Fruit fly (Drosophila melanogaster) whole organism, embryonic: Measurements from ENCODE around the gene CG33489.

ENCODE experiments used
- Abd-B ChIP-seq: fragments of 200-800 bp; sonication (Bioruptor generic); optimal IDR thresholded peaks from 2 replicates; lab custom pipeline; 2018; ENCODE audit warnings: missing biosample characterization, mild to moderate bottlenecking, missing genetic modification characterization, moderate library complexity
- Awh ChIP-seq: fragments of 200-800 bp; sonication (Bioruptor generic); IDR thresholded peaks from 2 replicates; pipeline ENCODE4, ENCODE4 v1.3.6; 2022; ENCODE audit warnings: missing biosample characterization, missing genetic modification characterization
- Blimp-1 ChIP-seq: fragments of 200-800 bp; sonication (Bioruptor generic); optimal IDR thresholded peaks from 3 replicates; lab custom pipeline; 2018; ENCODE audit warnings: missing biosample characterization, missing genetic modification characterization, mild to moderate bottlenecking, moderate library complexity, missing genetic modification reagents
- CG1024 ChIP-seq: fragments of 200-800 bp; sonication (Bioruptor generic); IDR thresholded peaks from 2 replicates; pipeline ENCODE4 v1.3.6; 2022; ENCODE audit warnings: missing biosample characterization, missing genetic modification characterization
- CG10431 ChIP-seq: fragments of 200-800 bp; sonication (Bioruptor generic); optimal IDR thresholded peaks from 3 replicates; lab custom pipeline; 2018; ENCODE audit warnings: missing biosample characterization, mild to moderate bottlenecking, missing genetic modification characterization
- CG10543 ChIP-seq: fragments of 200-800 bp; sonication (Bioruptor generic); optimal IDR thresholded peaks from 3 replicates; lab custom pipeline; 2017; ENCODE audit warnings: missing biosample characterization, mild to moderate bottlenecking, missing genetic modification characterization, moderate library complexity
- CG11093 ChIP-seq: fragments of 200-800 bp; sonication (Bioruptor generic); IDR thresholded peaks from 3 replicates; pipeline ENCODE4 v1.3.6; 2022; ENCODE audit warnings: missing biosample characterization, missing genetic modification characterization
- CG11456 ChIP-seq: fragments of 200-800 bp; sonication (Bioruptor generic); IDR thresholded peaks from 3 replicates; pipeline ENCODE4 v1.3.6; 2022; ENCODE audit warnings: missing biosample characterization, missing genetic modification characterization
- CG11560 ChIP-seq: fragments of 200-800 bp; sonication (Bioruptor generic); IDR thresholded peaks from 3 replicates; pipeline ENCODE4 v1.3.6; 2022; ENCODE audit warnings: missing biosample characterization, missing genetic modification characterization
- CG12391 ChIP-seq: fragments of 200-800 bp; sonication (Bioruptor generic); optimal IDR thresholded peaks from 3 replicates; lab custom pipeline; 2018; ENCODE audit warnings: missing biosample characterization, mild to moderate bottlenecking, missing genetic modification characterization, moderate library complexity
- CG15696 ChIP-seq: fragments of 200-800 bp; sonication (Bioruptor generic); optimal IDR thresholded peaks from 2 replicates; lab custom pipeline; 2019; ENCODE audit warnings: missing biosample characterization, mild to moderate bottlenecking, missing genetic modification characterization, moderate library complexity
- CG18011 ChIP-seq: fragments of 200-800 bp; sonication (Bioruptor generic); optimal IDR thresholded peaks from 2 replicates; lab custom pipeline; 2017; ENCODE audit warnings: missing biosample characterization, missing genetic modification characterization, mild to moderate bottlenecking, moderate library complexity, missing genotype
- CG2678 ChIP-seq: fragments of 200-800 bp; sonication (Bioruptor generic); optimal IDR thresholded peaks from 3 replicates; lab custom pipeline; 2019; ENCODE audit warnings: missing biosample characterization, mild to moderate bottlenecking, missing genetic modification characterization, moderate library complexity
- CG2875 ChIP-seq: fragments of 200-800 bp; sonication (Bioruptor generic); optimal IDR thresholded peaks from 2 replicates; lab custom pipeline; 2017; ENCODE audit warnings: missing biosample characterization, mild to moderate bottlenecking, missing genetic modification characterization, missing genetic modification reagents
- CG31224 ChIP-seq: fragments of 200-800 bp; sonication (Bioruptor generic); IDR thresholded peaks from 2 replicates; pipeline ENCODE4 v1.3.6; 2022; ENCODE audit warnings: missing biosample characterization, missing genetic modification characterization
- CG32532 ChIP-seq: fragments of 200-800 bp; sonication (Bioruptor generic); IDR thresholded peaks from 2 replicates; pipeline ENCODE4 v1.3.6; 2022; ENCODE audit warnings: missing biosample characterization, missing genetic modification characterization
- CG34376 ChIP-seq: fragments of 200-800 bp; sonication (Bioruptor generic); optimal IDR thresholded peaks from 2 replicates; lab custom pipeline; 2018; ENCODE audit warnings: missing biosample characterization, mild to moderate bottlenecking, missing genetic modification characterization
- CG4404 ChIP-seq: fragments of 200-800 bp; sonication (Bioruptor generic); IDR thresholded peaks from 2 replicates; pipeline ENCODE4 v1.3.6; 2022; ENCODE audit warnings: missing biosample characterization, missing genetic modification characterization
- CG4854 ChIP-seq: fragments of 200-800 bp; sonication (Bioruptor generic); optimal IDR thresholded peaks from 2 replicates; lab custom pipeline; 2016; ENCODE audit warnings: missing biosample characterization, missing genetic modification characterization, inconsistent platforms
- CG5180 ChIP-seq: fragments of 200-800 bp; sonication (Bioruptor generic); optimal IDR thresholded peaks from 3 replicates; lab custom pipeline; 2017; ENCODE audit warnings: missing biosample characterization, missing genetic modification characterization, mild to moderate bottlenecking, moderate library complexity, missing genetic modification reagents
- CG6175 ChIP-seq: fragments of 200-800 bp; sonication (Bioruptor generic); IDR thresholded peaks from 3 replicates; pipeline ENCODE4 v1.3.6; 2022; ENCODE audit warnings: missing biosample characterization, missing genetic modification characterization
- CG6683 ChIP-seq: fragments of 200-800 bp; sonication (Bioruptor generic); optimal IDR thresholded peaks from 2 replicates; lab custom pipeline; 2017; ENCODE audit warnings: missing biosample characterization, mild to moderate bottlenecking, missing genetic modification characterization, missing genetic modification reagents
- CG6813 ChIP-seq: fragments of 200-800 bp; sonication (Bioruptor generic); optimal IDR thresholded peaks from 2 replicates; lab custom pipeline; 2017; ENCODE audit warnings: missing biosample characterization, missing genetic modification characterization, mild to moderate bottlenecking, moderate library complexity, missing genetic modification reagents
- CG7745 ChIP-seq: fragments of 200-800 bp; sonication (Bioruptor generic); optimal IDR thresholded peaks from 2 replicates; lab custom pipeline; 2018; ENCODE audit warnings: missing biosample characterization, mild to moderate bottlenecking, missing genetic modification characterization, moderate library complexity
- CkIIα-i1 ChIP-seq: fragments of 200-800 bp; sonication (Bioruptor generic); IDR thresholded peaks from 2 replicates; pipeline ENCODE4 v1.3.6; 2022; ENCODE audit warnings: missing biosample characterization, missing genetic modification characterization
- Gsc ChIP-seq: fragments of 200-800 bp; sonication (Bioruptor generic); IDR thresholded peaks from 2 replicates; pipeline ENCODE4 v1.3.6; 2022; ENCODE audit warnings: missing biosample characterization, missing genetic modification characterization
- Jarid2 ChIP-seq: fragments of 200-800 bp; sonication (Bioruptor generic); optimal IDR thresholded peaks from 3 replicates; lab custom pipeline; 2017; ENCODE audit warnings: mild to moderate bottlenecking, missing biosample characterization, missing genetic modification reagents, missing genetic modification characterization
- MTF-1 ChIP-seq: fragments of 200-800 bp; sonication (Bioruptor generic); optimal IDR thresholded peaks from 2 replicates; lab custom pipeline; 2018; ENCODE audit warnings: missing biosample characterization, mild to moderate bottlenecking, missing genetic modification characterization, borderline replicate concordance
- Meics ChIP-seq: fragments of 200-800 bp; sonication (Bioruptor generic); optimal IDR thresholded peaks from 2 replicates; lab custom pipeline; 2017; ENCODE audit warnings: missing biosample characterization, mild to moderate bottlenecking, missing genetic modification characterization
- NC2α ChIP-seq: fragments of 200-800 bp; sonication (Bioruptor generic); optimal IDR thresholded peaks from 2 replicates; lab custom pipeline; 2016; ENCODE audit warnings: missing biosample characterization, missing genetic modification characterization
- Ptx1 ChIP-seq: fragments of 200-800 bp; sonication (Bioruptor generic); IDR thresholded peaks from 2 replicates; pipeline ENCODE4 v1.3.6; 2022; ENCODE audit warnings: missing biosample characterization, missing genetic modification characterization
- Side ChIP-seq: fragments of 200-800 bp; sonication (Bioruptor generic); optimal IDR thresholded peaks from 2 replicates; lab custom pipeline; 2016; ENCODE audit warnings: missing biosample characterization, missing genetic modification characterization
- Trl ChIP-seq, 3 experiments: fragments of >200 bp in 2 of 3; fragments of 200-800 bp in 1 of 3; sonication (Bioruptor generic) in 1 of 3; optimal IDR thresholded peaks; 2 replicates in 1 of 3; 3 replicates in 2 of 3; lab custom pipeline; 2016 to 2017; ENCODE audit warnings: missing biosample characterization in 1 of 3, missing genetic modification characterization in 1 of 3
- ap ChIP-seq: fragments of 200-800 bp; sonication (Bioruptor generic); IDR thresholded peaks from 2 replicates; pipeline ENCODE4 v1.3.6; 2022; ENCODE audit warnings: missing biosample characterization, missing genetic modification characterization
- bab2 ChIP-seq: fragments of 200-800 bp; sonication (Bioruptor generic); optimal IDR thresholded peaks from 2 replicates; lab custom pipeline; 2016; ENCODE audit warnings: missing biosample characterization, missing genetic modification characterization
- chinmo ChIP-seq: fragments of 200-800 bp; sonication (Bioruptor generic); IDR thresholded peaks from 4 replicates; pipeline ENCODE4 v1.3.6; 2022; ENCODE audit warnings: missing biosample characterization, missing genetic modification characterization; ENCODE audit not compliant: partially characterized antibody
- chm ChIP-seq: fragments of 200-800 bp; sonication (Bioruptor generic); IDR thresholded peaks from 2 replicates; pipeline ENCODE4 v1.3.6; 2022; ENCODE audit warnings: missing biosample characterization, missing genetic modification characterization
- dmrt11E ChIP-seq: fragments of 200-800 bp; sonication (Bioruptor generic); optimal IDR thresholded peaks from 3 replicates; lab custom pipeline; 2018; ENCODE audit warnings: missing biosample characterization, mild to moderate bottlenecking, missing genetic modification characterization, moderate library complexity
- gfzf ChIP-seq: fragments of 200-800 bp; sonication (Bioruptor generic); optimal IDR thresholded peaks from 2 replicates; lab custom pipeline; 2016; ENCODE audit warnings: missing biosample characterization, mild to moderate bottlenecking, missing genetic modification characterization, moderate library complexity
- grau ChIP-seq: fragments of 200-800 bp; optimal IDR thresholded peaks from 3 replicates; lab custom pipeline; 2019; ENCODE audit warnings: missing biosample characterization, mild to moderate bottlenecking, missing genetic modification characterization, moderate library complexity
- gt ChIP-seq: fragments of 200-800 bp; sonication (Bioruptor generic); IDR thresholded peaks from 2 replicates; pipeline ENCODE4 v1.3.6; 2022; ENCODE audit warnings: missing biosample characterization, missing genetic modification characterization
- lab ChIP-seq: fragments of 200-800 bp; sonication (Bioruptor generic); optimal IDR thresholded peaks from 3 replicates; lab custom pipeline; 2017; ENCODE audit warnings: missing biosample characterization, missing genetic modification characterization, mild to moderate bottlenecking, moderate library complexity, missing genetic modification reagents
- lov ChIP-seq, 2 experiments: fragments of 200-800 bp in 1 of 2; fragments of >200 bp in 1 of 2; sonication (Bioruptor generic) in 1 of 2; IDR thresholded peaks in 1 of 2; optimal IDR thresholded peaks in 1 of 2; 2 replicates in 1 of 2; 3 replicates in 1 of 2; pipeline versions ENCODE4 v1.3.6 to Lab custom; 2017 to 2022; ENCODE audit warnings: missing biosample characterization in 1 of 2, missing genetic modification characterization in 1 of 2
- mirr ChIP-seq: fragments of 200-800 bp; sonication (Bioruptor generic); optimal IDR thresholded peaks from 3 replicates; lab custom pipeline; 2018; ENCODE audit warnings: missing biosample characterization, mild to moderate bottlenecking, missing genetic modification characterization
- pnt ChIP-seq: fragments of 200-800 bp; sonication (Bioruptor generic); optimal IDR thresholded peaks from 3 replicates; lab custom pipeline; 2016; ENCODE audit warnings: missing biosample characterization, missing genetic modification characterization
- row ChIP-seq: fragments of 200-800 bp; sonication (Bioruptor generic); IDR thresholded peaks from 3 replicates; pipeline ENCODE4 v1.3.6; 2022; ENCODE audit warnings: missing biosample characterization, missing genetic modification characterization
- scrt ChIP-seq: fragments of 200-800 bp; sonication (Bioruptor generic); optimal IDR thresholded peaks from 2 replicates; lab custom pipeline; 2018; ENCODE audit warnings: missing biosample characterization, mild to moderate bottlenecking, missing genetic modification characterization, moderate library complexity
- sisA ChIP-seq: fragments of 200-800 bp; sonication (Bioruptor generic); IDR thresholded peaks from 2 replicates; pipeline ENCODE4 v1.3.6; 2022; ENCODE audit warnings: missing biosample characterization, missing genetic modification characterization
- unpg ChIP-seq: fragments of 200-800 bp; sonication (Bioruptor generic); optimal IDR thresholded peaks from 3 replicates; lab custom pipeline; 2018; ENCODE audit warnings: missing biosample characterization, mild to moderate bottlenecking, missing genetic modification characterization, moderate library complexity

Gene CG33489

DNA sequence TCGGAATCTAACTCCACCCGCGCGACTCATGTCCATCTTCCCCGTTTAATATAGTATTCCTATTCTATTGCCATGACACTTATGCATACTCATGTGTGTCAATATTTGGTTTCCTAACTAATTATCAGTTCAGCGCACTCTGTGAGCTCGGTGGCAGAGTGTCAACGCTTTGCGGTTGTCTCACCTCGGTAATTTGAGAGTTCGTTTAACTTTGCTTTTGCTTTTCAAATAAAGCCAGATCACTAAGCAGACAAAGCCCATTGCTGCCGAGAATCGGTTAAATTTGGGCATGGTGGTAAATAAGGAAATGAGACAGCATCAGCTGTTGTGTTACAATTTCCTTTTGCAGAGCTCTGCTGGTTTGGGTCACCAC, 36.5 kb downstream of the CG33489 start (continued):
- TF ChIP-seq pnt (GFP tag; lab: Kevin White, UChicago) (no peak), CG34376 (GFP tag; lab: Kevin White, UChicago) (peak; percentile 4), unpg (GFP tag; lab: Kevin White, UChicago) (peak; percentile 38), CkIIα-i1 (no peak), Meics (GFP tag; lab: Kevin White, UChicago) (peak; percentile 31), CG11456 (GFP tag; lab: Robert Waterston, UW) (0 out of 3 replicates have a peak, but pooled peaks have one; percentile 43), scrt (GFP tag; lab: Kevin White, UChicago) (no peak), chinmo (GFP tag; lab: Robert Waterston, UW) (peak; percentile 3; the same call in 1 of the 4 replicates), MTF-1 (peak; percentile 5), CG6813 (GFP tag; lab: Kevin White, UChicago) (peak; percentile 42), Ptx1 (no peak), Jarid2 (GFP tag; lab: Kevin White, UChicago) (peak; percentile 3), row (GFP tag; lab: Robert Waterston, UW) (no peak), Abd-B (GFP tag; lab: Kevin White, UChicago) (no peak), Gsc (GFP tag; lab: Robert Waterston, UW) (no peak), dmrt11E (tag; lab: Kevin White, UChicago) (peak; percentile 40), gt (no peak), CG4854 (GFP tag; lab: Kevin White, UChicago) (peak; percentile 2), CG7745 (peak; percentile 21), CG6175 (GFP tag; lab: Robert Waterston, UW) (peak; percentile 9; the same call in 1 of the 3 replicates), mirr (GFP tag; lab: Kevin White, UChicago) (peak; percentile 68), CG12391 (tag; lab: Kevin White, UChicago) (no peak), Blimp-1 (GFP tag; lab: Kevin White, UChicago) (peak; percentile 45), CG5180 (GFP tag; lab: Kevin White, UChicago) (no peak), CG10543 (GFP tag; lab: Kevin White, UChicago) (peak; percentile 10), grau (tag; lab: Kevin White, UChicago) (peak; percentile 1), lov (optimal IDR thresholded peaks at IDR 0.05; lab: Kevin White, UChicago) (no peak), lov (GFP tag; IDR thresholded peaks at IDR 0.05; lab: Robert Waterston, UW) (0 out of 3 replicates have a peak, but pooled peaks have one; percentile 12), CG2678 (tag; lab: Kevin White, UChicago) (peak; percentile 44), Trl (optimal IDR thresholded peaks at IDR 0.05; lab: Kevin White, UChicago) (no peak), Trl (GFP tag; optimal IDR thresholded peaks at IDR 0.05; lab: Kevin White, UChicago) (peak; percentile 17), chm (0 out of 2 replicates have a peak, but pooled peaks have one; percentile 11), gfzf (GFP tag; lab: Kevin White, UChicago) (no peak), Side (GFP tag; lab: Kevin White, UChicago) (peak; percentile 47), CG10431 (GFP tag; lab: Kevin White, UChicago) (peak; percentile 23), CG4404 (GFP tag; lab: Robert Waterston, UW) (no peak), CG2875 (peak; percentile 62), sisA (no peak), CG18011 (GFP tag; lab: Kevin White, UChicago) (no peak), ap (GFP tag; lab: Robert Waterston, UW) (no peak), bab2 (GFP tag; lab: Kevin White, UChicago) (peak; percentile 10), CG32532 (GFP tag; lab: Robert Waterston, UW) (no peak), CG15696 (tag; lab: Kevin White, UChicago) (peak; percentile 10), CG6683 (GFP tag; lab: Kevin White, UChicago) (peak; percentile 22), lab (GFP tag; lab: Kevin White, UChicago) (peak; percentile 69), Awh (GFP tag; lab: Robert Waterston, UW) (0 out of 2 replicates have a peak, but pooled peaks have one; percentile 10), CG11093 (GFP tag; lab: Robert Waterston, UW) (no peak), CG1024 (GFP tag; lab: Robert Waterston, UW) (peak; percentile 21; the same call in 1 of the 2 replicates), CG11560 (tag; lab: Robert Waterston, UW) (no peak), NC2α (GFP tag; lab: Kevin White, UChicago) (no peak), CG31224 (GFP tag; lab: Robert Waterston, UW) (no peak)
